Fruit fly (Drosophila melanogaster) Kc167 (cell line): ENCODE results near the gene CG17207.

Experiments used
- Myc ChIP-seq: fragments of >200 bp; optimal IDR thresholded peaks from 2 replicates; lab custom pipeline; 2017; ENCODE audit warnings: missing external identifiers
- Sin3A ChIP-seq: fragments of >200 bp; optimal IDR thresholded peaks from 2 replicates; lab custom pipeline; 2018; ENCODE audit warnings: missing external identifiers
- psq ChIP-seq: fragments of >200 bp; optimal IDR thresholded peaks from 2 replicates; lab custom pipeline; 2017; ENCODE audit warnings: missing external identifiers
- ttk ChIP-seq: sonication (Bioruptor generic); optimal IDR thresholded peaks from 2 replicates; lab custom pipeline; 2017; ENCODE audit warnings: missing external identifiers

dm6 chr3R:12406235-12407196 is 32.4 kb downstream of the CG17207 start, which contains the start of gene CG5167:
- TF ChIP-seq Myc (lab: Kevin White, UChicago) (no peak), psq (lab: Kevin White, UChicago) (no peak), ttk (lab: Kevin White, UChicago) (no peak), Sin3A (lab: Kevin White, UChicago) (no peak)
